Fruit fly (Drosophila melanogaster): ENCODE results near the gene CG13293.

Gene CG13293

DNA sequence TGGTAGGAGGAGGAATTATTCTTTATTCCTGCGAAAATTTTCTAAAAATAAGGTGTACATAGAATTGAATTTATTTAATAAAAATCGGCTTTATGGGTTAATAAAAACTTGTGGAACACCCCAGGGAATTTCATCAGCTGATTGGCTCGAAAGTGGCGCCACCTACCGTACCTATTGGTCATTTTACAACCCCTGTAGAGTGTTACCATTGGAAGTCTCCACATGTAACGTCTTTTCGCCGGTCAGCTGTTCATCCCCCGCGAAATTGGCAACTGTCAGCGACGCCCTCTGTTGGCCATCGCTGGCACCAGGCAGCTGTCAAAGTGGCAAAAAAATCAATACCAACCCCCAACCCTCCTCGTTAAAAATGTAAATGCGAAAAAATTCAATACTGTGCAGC lies at the start of gene CG13293 (continued):
- no peak for TF ChIP-seq crc (GFP tag; optimal IDR thresholded peaks at IDR 0.05)
- TF ChIP-seq CG18764 (GFP tag; optimal IDR thresholded peaks at IDR 0.05): no peak
- TF ChIP-seq CG5953 (GFP tag; IDR thresholded peaks at IDR 0.05): no peak
- TF ChIP-seq salm (tag; optimal IDR thresholded peaks at IDR 0.05): no peak
- TF ChIP-seq Hr3 (GFP tag; optimal IDR thresholded peaks at IDR 0.05): no peak
- TF ChIP-seq CG3065 (GFP tag; optimal IDR thresholded peaks at IDR 0.05): no peak
- peak; percentile 29 for TF ChIP-seq CG10431 (GFP tag; optimal IDR thresholded peaks at IDR 0.05)
- no peak for TF ChIP-seq CG1233 (GFP tag; optimal IDR thresholded peaks at IDR 0.05)
- no peak for TF ChIP-seq CG7928 (GFP tag; optimal IDR thresholded peaks at IDR 0.05)
- no peak for TF ChIP-seq CG6791 (GFP tag; IDR thresholded peaks at IDR 0.05; ENCODE audit: partially characterized antibody)
- no peak for TF ChIP-seq CG9932 (GFP tag; IDR thresholded peaks at IDR 0.05)
- no peak for TF ChIP-seq rib (GFP tag; IDR thresholded peaks at IDR 0.05)
- TF ChIP-seq CG12942 (GFP tag; optimal IDR thresholded peaks at IDR 0.05): no peak
- TF ChIP-seq CoRest (tag; optimal IDR thresholded peaks at IDR 0.05): no peak
- TF ChIP-seq gce (GFP tag; IDR thresholded peaks at IDR 0.05): no peak
- no peak for TF ChIP-seq Dip3 (GFP tag; optimal IDR thresholded peaks at IDR 0.05)
- TF ChIP-seq MBD-R2 (GFP tag; IDR thresholded peaks at IDR 0.05): peak; percentile 22; the same call in 1 of the 2 replicates
- no peak for TF ChIP-seq Six4 (GFP tag; optimal IDR thresholded peaks at IDR 0.05)
- no peak for TF ChIP-seq unpg (GFP tag; optimal IDR thresholded peaks at IDR 0.05)
- TF ChIP-seq sim (GFP tag; IDR thresholded peaks at IDR 0.05): no peak
- TF ChIP-seq dati (GFP tag; IDR thresholded peaks at IDR 0.05): no peak
- no peak for TF ChIP-seq D19B (GFP tag; optimal IDR thresholded peaks at IDR 0.05)
- TF ChIP-seq luna (GFP tag; optimal IDR thresholded peaks at IDR 0.05): no peak
- TF ChIP-seq bab2 (GFP tag; optimal IDR thresholded peaks at IDR 0.05): no peak
- TF ChIP-seq CG8281 (tag; optimal IDR thresholded peaks at IDR 0.05): no peak
- no peak for TF ChIP-seq ro (GFP tag; IDR thresholded peaks at IDR 0.05)
- TF ChIP-seq gro (GFP tag; optimal IDR thresholded peaks at IDR 0.05): no peak
- TF ChIP-seq CG10543 (GFP tag; optimal IDR thresholded peaks at IDR 0.05): no peak
- TF ChIP-seq Side (GFP tag; optimal IDR thresholded peaks at IDR 0.05): no peak
- no peak for TF ChIP-seq CG4424 (GFP tag; optimal IDR thresholded peaks at IDR 0.05)
- no peak for TF ChIP-seq disco-r (GFP tag; optimal IDR thresholded peaks at IDR 0.05)
- TF ChIP-seq br (optimal IDR thresholded peaks at IDR 0.05): no peak
- TF ChIP-seq CG10209 (GFP tag; optimal IDR thresholded peaks at IDR 0.05): no peak
- peak; percentile 25 for TF ChIP-seq HLHmδ (GFP tag; optimal IDR thresholded peaks at IDR 0.05)
- no peak for TF ChIP-seq Dip2 (GFP tag; IDR thresholded peaks at IDR 0.05)
- TF ChIP-seq CG7556 (GFP tag; optimal IDR thresholded peaks at IDR 0.05): no peak
- TF ChIP-seq CG3726 (GFP tag; IDR thresholded peaks at IDR 0.05): no peak
- TF ChIP-seq gsb-n (tag; optimal IDR thresholded peaks at IDR 0.05): no peak
- no peak for TF ChIP-seq CG12155 (GFP tag; optimal IDR thresholded peaks at IDR 0.05)
- TF ChIP-seq CTCF (GFP tag; optimal IDR thresholded peaks at IDR 0.05): peak; percentile 93
- TF ChIP-seq onecut (GFP tag; IDR thresholded peaks at IDR 0.05): peak; percentile 100
- no peak for TF ChIP-seq Drgx (GFP tag; IDR thresholded peaks at IDR 0.05)
- peak; percentile 27 for TF ChIP-seq CG1603 (tag; optimal IDR thresholded peaks at IDR 0.05)
- no peak for TF ChIP-seq CG9727 (GFP tag; optimal IDR thresholded peaks at IDR 0.05)
- TF ChIP-seq Bgb (GFP tag; IDR thresholded peaks at IDR 0.05; ENCODE audit: partially characterized antibody): no peak
- no peak for TF ChIP-seq pum (GFP tag; optimal IDR thresholded peaks at IDR 0.05)
- no peak for TF ChIP-seq fd96Cb (tag; optimal IDR thresholded peaks at IDR 0.05)
- no peak for TF ChIP-seq CG10366 (GFP tag; IDR thresholded peaks at IDR 0.05)
- no peak for TF ChIP-seq ara (GFP tag; IDR thresholded peaks at IDR 0.05)
- no peak for TF ChIP-seq tll (GFP tag; optimal IDR thresholded peaks at IDR 0.05)
- no peak for TF ChIP-seq pb (GFP tag; optimal IDR thresholded peaks at IDR 0.05)
- peak; percentile 16 for TF ChIP-seq CG10979 (tag; optimal IDR thresholded peaks at IDR 0.05)
- TF ChIP-seq ranshi (GFP tag; IDR thresholded peaks at IDR 0.05): no peak
- no peak for TF ChIP-seq CG16779 (GFP tag; IDR thresholded peaks at IDR 0.05)
